Fruit fly (Drosophila melanogaster) whole organism, embryonic: Measurements from ENCODE around the gene glob3.

ENCODE experiments used
- Abd-B ChIP-seq: fragments of 200-800 bp; sonication (Bioruptor generic); optimal IDR thresholded peaks from 2 replicates; lab custom pipeline; 2018; ENCODE audit warnings: missing biosample characterization, mild to moderate bottlenecking, missing genetic modification characterization, moderate library complexity
- BEAF-32 ChIP-seq: fragments of 200-800 bp; sonication (Bioruptor generic); optimal IDR thresholded peaks from 3 replicates; lab custom pipeline; 2017; ENCODE audit warnings: missing biosample characterization, missing genetic modification characterization, mild to moderate bottlenecking, moderate library complexity, missing genetic modification reagents
- Bgb ChIP-seq: fragments of 200-800 bp; sonication (Bioruptor generic); IDR thresholded peaks from 2 replicates; pipeline ENCODE4 v1.3.6; 2022; ENCODE audit warnings: missing biosample characterization, missing genetic modification characterization; ENCODE audit not compliant: partially characterized antibody
- CG10267 ChIP-seq: fragments of 200-800 bp; sonication (Bioruptor generic); optimal IDR thresholded peaks from 2 replicates; lab custom pipeline; 2018; ENCODE audit warnings: missing biosample characterization, mild to moderate bottlenecking, missing genetic modification characterization, moderate library complexity
- CG13775 ChIP-seq: fragments of 200-800 bp; sonication (Bioruptor generic); optimal IDR thresholded peaks from 3 replicates; lab custom pipeline; 2017; ENCODE audit warnings: missing biosample characterization, mild to moderate bottlenecking, missing genetic modification characterization
- CG14667 ChIP-seq: fragments of 200-800 bp; sonication (Bioruptor generic); IDR thresholded peaks from 2 replicates; pipeline ENCODE4 v1.3.6; 2022; ENCODE audit warnings: missing biosample characterization, missing genetic modification characterization
- CG15514 ChIP-seq: fragments of 200-800 bp; sonication (Bioruptor generic); optimal IDR thresholded peaks from 3 replicates; lab custom pipeline; 2017; ENCODE audit warnings: missing biosample characterization, missing genetic modification characterization, mild to moderate bottlenecking, moderate library complexity, missing genetic modification reagents
- CG1602 ChIP-seq: fragments of 200-800 bp; sonication (Bioruptor generic); optimal IDR thresholded peaks from 3 replicates; lab custom pipeline; 2016; ENCODE audit warnings: missing biosample characterization, missing genetic modification characterization
- CG17912 ChIP-seq: fragments of 200-800 bp; sonication (Bioruptor generic); optimal IDR thresholded peaks from 2 replicates; lab custom pipeline; 2018; ENCODE audit warnings: missing biosample characterization, mild to moderate bottlenecking, missing genetic modification characterization
- CG18476 ChIP-seq: fragments of 200-800 bp; sonication (Bioruptor generic); optimal IDR thresholded peaks from 2 replicates; lab custom pipeline; 2016; ENCODE audit warnings: missing biosample characterization, mild to moderate bottlenecking, missing genetic modification characterization
- CG18764 ChIP-seq: fragments of 200-800 bp; sonication (Bioruptor generic); optimal IDR thresholded peaks from 3 replicates; lab custom pipeline; 2016; ENCODE audit warnings: missing biosample characterization, missing genetic modification characterization
- CG30403 ChIP-seq: fragments of 200-800 bp; sonication (Bioruptor generic); optimal IDR thresholded peaks from 3 replicates; lab custom pipeline; 2016; ENCODE audit warnings: missing biosample characterization, missing genetic modification characterization
- CG31388 ChIP-seq: fragments of 200-800 bp; sonication (Bioruptor generic); optimal IDR thresholded peaks from 2 replicates; lab custom pipeline; 2016; ENCODE audit warnings: missing biosample characterization, missing genetic modification characterization
- CG33557 ChIP-seq: fragments of 200-800 bp; sonication (Bioruptor generic); optimal IDR thresholded peaks from 2 replicates; lab custom pipeline; 2019; ENCODE audit warnings: missing biosample characterization, mild to moderate bottlenecking, missing genetic modification characterization, moderate library complexity
- CG43689 ChIP-seq: fragments of 200-800 bp; sonication (Bioruptor generic); IDR thresholded peaks from 2 replicates; pipeline ENCODE4 v1.3.6; 2022; ENCODE audit warnings: missing biosample characterization, missing genetic modification characterization
- CG7556 ChIP-seq: fragments of 200-800 bp; sonication (Bioruptor generic); optimal IDR thresholded peaks from 2 replicates; lab custom pipeline; 2017; ENCODE audit warnings: missing biosample characterization, mild to moderate bottlenecking, missing genetic modification characterization
- Dll ChIP-seq: fragments of 200-800 bp; sonication (Bioruptor generic); IDR thresholded peaks from 4 replicates; pipeline ENCODE4 v1.3.6; 2022; ENCODE audit warnings: missing biosample characterization, missing genetic modification characterization; ENCODE audit not compliant: partially characterized antibody
- Doc3 ChIP-seq: fragments of 200-800 bp; sonication (Bioruptor generic); IDR thresholded peaks from 3 replicates; pipeline ENCODE4 v1.3.6; 2022; ENCODE audit warnings: missing biosample characterization, missing genetic modification characterization; ENCODE audit not compliant: partially characterized antibody
- E2f1 ChIP-seq: fragments of 200-800 bp; sonication (Bioruptor generic); IDR thresholded peaks from 2 replicates; pipeline ENCODE4 v1.3.6; 2022; ENCODE audit warnings: missing biosample characterization, missing genetic modification characterization
- Ets97D ChIP-seq: fragments of 200-800 bp; sonication (Bioruptor generic); optimal IDR thresholded peaks from 3 replicates; lab custom pipeline; 2016; ENCODE audit warnings: missing biosample characterization, missing genetic modification characterization
- HLH3B ChIP-seq: fragments of 200-800 bp; sonication (Bioruptor generic); IDR thresholded peaks from 2 replicates; pipeline ENCODE4 v1.3.6; 2022; ENCODE audit warnings: missing biosample characterization, missing genetic modification characterization
- HLH4C ChIP-seq: fragments of 200-800 bp; sonication (Bioruptor generic); IDR thresholded peaks from 3 replicates; pipeline ENCODE4 v1.3.6; 2022; ENCODE audit warnings: missing biosample characterization, missing genetic modification characterization; ENCODE audit not compliant: partially characterized antibody
- MBD-R2 ChIP-seq: fragments of 200-800 bp; sonication (Bioruptor generic); IDR thresholded peaks from 2 replicates; pipeline ENCODE4 v1.3.6; 2022; ENCODE audit warnings: missing biosample characterization, missing genetic modification characterization
- NC2β ChIP-seq: fragments of 200-800 bp; sonication (Bioruptor generic); optimal IDR thresholded peaks from 2 replicates; lab custom pipeline; 2016; ENCODE audit warnings: missing biosample characterization, missing genetic modification characterization
- Oaz ChIP-seq: fragments of 200-800 bp; sonication (Bioruptor generic); IDR thresholded peaks from 2 replicates; pipeline ENCODE4 v1.3.6; 2022; ENCODE audit warnings: missing biosample characterization, missing genetic modification characterization
- Oli ChIP-seq: fragments of 200-800 bp; sonication (Bioruptor generic); optimal IDR thresholded peaks from 2 replicates; lab custom pipeline; 2018; ENCODE audit warnings: missing biosample characterization, mild to moderate bottlenecking, missing genetic modification characterization, moderate library complexity
- Scr ChIP-seq: fragments of 200-800 bp; sonication (Bioruptor generic); IDR thresholded peaks from 2 replicates; pipeline ENCODE4 v1.3.6; 2022; ENCODE audit warnings: missing biosample characterization, missing genetic modification characterization; ENCODE audit not compliant: partially characterized antibody
- ac ChIP-seq: fragments of 200-800 bp; sonication (Bioruptor generic); optimal IDR thresholded peaks from 3 replicates; lab custom pipeline; 2017; ENCODE audit warnings: missing biosample characterization, mild to moderate bottlenecking, missing genetic modification characterization
- ara ChIP-seq: fragments of 200-800 bp; sonication (Bioruptor generic); IDR thresholded peaks from 2 replicates; pipeline ENCODE4 v1.3.6; 2022; ENCODE audit warnings: missing biosample characterization, missing genetic modification characterization
- bigmax ChIP-seq: fragments of 200-800 bp; sonication (Bioruptor generic); optimal IDR thresholded peaks from 2 replicates; lab custom pipeline; 2018; ENCODE audit warnings: missing biosample characterization, mild to moderate bottlenecking, missing genetic modification characterization
- bowl ChIP-seq: fragments of 200-800 bp; sonication (Bioruptor generic); IDR thresholded peaks from 2 replicates; pipeline ENCODE4 v1.3.6; 2022; ENCODE audit warnings: missing biosample characterization, missing genetic modification characterization
- btn ChIP-seq: fragments of 200-800 bp; sonication (Bioruptor generic); optimal IDR thresholded peaks from 2 replicates; lab custom pipeline; 2016; ENCODE audit warnings: missing biosample characterization, missing genetic modification characterization
- corto ChIP-seq: fragments of 200-800 bp; sonication (Bioruptor generic); optimal IDR thresholded peaks from 2 replicates; lab custom pipeline; 2016; ENCODE audit warnings: missing biosample characterization, mild to moderate bottlenecking, missing genetic modification characterization, moderate library complexity
- dmrt99B ChIP-seq: fragments of 200-800 bp; sonication (Bioruptor generic); optimal IDR thresholded peaks from 2 replicates; lab custom pipeline; 2018; ENCODE audit warnings: missing biosample characterization, mild to moderate bottlenecking, missing genetic modification characterization, moderate library complexity
- dysf ChIP-seq: fragments of 200-800 bp; sonication (Bioruptor generic); IDR thresholded peaks from 3 replicates; pipeline ENCODE4 v1.3.6; 2022; ENCODE audit warnings: missing biosample characterization, missing genetic modification characterization
- esg ChIP-seq: fragments of 200-800 bp; sonication (Bioruptor generic); conservative IDR thresholded peaks from 2 replicates; pipeline ENCODE4 v1.3.6; 2022; ENCODE audit warnings: missing biosample characterization, missing genetic modification characterization
- gsb-n ChIP-seq: fragments of 200-800 bp; sonication (Bioruptor generic); optimal IDR thresholded peaks from 3 replicates; lab custom pipeline; 2018; ENCODE audit warnings: missing biosample characterization, mild to moderate bottlenecking, missing genetic modification characterization
- ham ChIP-seq: fragments of 200-800 bp; sonication (Bioruptor generic); IDR thresholded peaks from 2 replicates; pipeline ENCODE4 v1.3.6; 2022; ENCODE audit warnings: missing biosample characterization, missing genetic modification characterization
- hbn ChIP-seq: fragments of 200-800 bp; sonication (Bioruptor generic); IDR thresholded peaks from 2 replicates; pipeline ENCODE4 v1.3.6; 2022; ENCODE audit warnings: missing biosample characterization, missing genetic modification characterization; ENCODE audit not compliant: partially characterized antibody
- jigr1 ChIP-seq: fragments of 200-800 bp; sonication (Bioruptor generic); IDR thresholded peaks from 3 replicates; pipeline ENCODE4 v1.3.6; 2022; ENCODE audit warnings: missing biosample characterization, missing genetic modification characterization
- jing ChIP-seq: fragments of 200-800 bp; sonication (Bioruptor generic); optimal IDR thresholded peaks from 2 replicates; lab custom pipeline; 2018; ENCODE audit warnings: missing biosample characterization, mild to moderate bottlenecking, missing genetic modification characterization
- luna ChIP-seq: fragments of 200-800 bp; sonication (Bioruptor generic); optimal IDR thresholded peaks from 2 replicates; lab custom pipeline; 2016; ENCODE audit warnings: missing biosample characterization, missing genetic modification characterization
- pb ChIP-seq: fragments of 200-800 bp; sonication (Bioruptor generic); optimal IDR thresholded peaks from 3 replicates; lab custom pipeline; 2016; ENCODE audit warnings: missing biosample characterization, missing genetic modification characterization
- peb ChIP-seq: fragments of 200-800 bp; sonication (Bioruptor generic); IDR thresholded peaks from 2 replicates; pipeline ENCODE4 v1.3.6; 2022; ENCODE audit warnings: missing biosample characterization, missing genetic modification characterization
- prd ChIP-seq, 3 experiments: fragments of >200 bp in 2 of 3; fragments of 200-800 bp in 1 of 3; sonication (Bioruptor generic) in 1 of 3; optimal IDR thresholded peaks in 2 of 3; IDR thresholded peaks in 1 of 3; 2 replicates in 2 of 3; 3 replicates in 1 of 3; pipeline versions ENCODE4 v1.3.6 to Lab custom; 2017 to 2022; ENCODE audit warnings: missing biosample characterization in 1 of 3, missing genetic modification characterization in 1 of 3
- pzg ChIP-seq: fragments of 200-800 bp; sonication (Bioruptor generic); optimal IDR thresholded peaks from 3 replicates; lab custom pipeline; 2018; ENCODE audit warnings: missing biosample characterization, mild to moderate bottlenecking, missing genetic modification characterization, moderate library complexity
- salm ChIP-seq: fragments of 200-800 bp; sonication (Bioruptor generic); optimal IDR thresholded peaks from 2 replicates; lab custom pipeline; 2018; ENCODE audit warnings: missing biosample characterization, mild to moderate bottlenecking, missing genetic modification characterization
- slou ChIP-seq: fragments of 200-800 bp; sonication (Bioruptor generic); optimal IDR thresholded peaks from 3 replicates; lab custom pipeline; 2016; ENCODE audit warnings: missing biosample characterization, missing genetic modification characterization
- toy ChIP-seq: fragments of 200-800 bp; sonication (Bioruptor generic); IDR thresholded peaks from 2 replicates; pipeline ENCODE4 v1.3.6; 2022; ENCODE audit warnings: missing biosample characterization, missing genetic modification characterization
- trem ChIP-seq: fragments of 200-800 bp; optimal IDR thresholded peaks from 3 replicates; lab custom pipeline; 2019; ENCODE audit warnings: missing biosample characterization, mild to moderate bottlenecking, missing genetic modification characterization, moderate library complexity

Gene glob3

DNA sequence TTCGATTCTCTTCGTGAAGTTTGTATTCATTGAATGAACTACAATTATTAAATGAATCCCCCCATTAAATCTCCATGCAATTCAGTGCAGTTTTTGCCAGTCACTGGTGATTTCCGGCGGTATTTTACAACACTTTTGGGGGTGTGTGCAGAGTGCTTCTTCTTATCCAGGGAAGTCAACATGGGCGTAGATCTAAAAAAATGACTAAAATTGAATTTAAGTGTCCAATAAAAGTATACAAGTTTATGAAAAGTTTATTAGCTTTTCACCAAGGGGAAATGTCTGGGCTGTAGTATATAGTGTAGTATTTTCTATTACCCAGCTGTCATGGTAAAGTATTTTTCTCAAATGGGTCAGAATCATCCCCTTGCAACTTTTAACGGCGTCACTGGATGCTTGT, 38.4 kb upstream of the glob3 start, which contains the start of gene Hpf1 (continued):
- TF ChIP-seq dysf (GFP tag; lab: Robert Waterston, UW) (peak; percentile 99), CG15514 (GFP tag; lab: Kevin White, UChicago) (peak; percentile 94), jing (peak; percentile 96), CG17912 (peak; percentile 86), Abd-B (peak; percentile 98), trem (peak; percentile 94), CG18764 (GFP tag; lab: Kevin White, UChicago) (peak; percentile 97), CG31388 (GFP tag; lab: Kevin White, UChicago) (peak; percentile 95), CG1602 (GFP tag; lab: Kevin White, UChicago) (peak; percentile 98), toy (GFP tag; lab: Robert Waterston, UW) (peak; percentile 93), luna (peak; percentile 97), pzg (GFP tag; lab: Kevin White, UChicago) (peak; percentile 64), HLH3B (GFP tag; lab: Robert Waterston, UW) (peak; percentile 97), ham (GFP tag; lab: Robert Waterston, UW) (peak; percentile 93), MBD-R2 (GFP tag; lab: Robert Waterston, UW) (peak; percentile 99), CG30403 (GFP tag; lab: Kevin White, UChicago) (peak; percentile 99), HLH4C (GFP tag; lab: Robert Waterston, UW) (no peak), E2f1 (GFP tag; lab: Robert Waterston, UW) (peak; percentile 98), Scr (GFP tag; lab: Robert Waterston, UW) (peak; percentile 23; the same call in 1 of the 2 replicates), CG18476 (peak; percentile 96), BEAF-32 (GFP tag; lab: Kevin White, UChicago) (peak; percentile 44), slou (peak; percentile 96), jigr1 (GFP tag; lab: Robert Waterston, UW) (peak; percentile 95), corto (GFP tag; lab: Kevin White, UChicago) (peak; percentile 98), bowl (GFP tag; lab: Robert Waterston, UW) (peak; percentile 92), dmrt99B (tag; lab: Kevin White, UChicago) (peak; percentile 98), gsb-n (tag; lab: Kevin White, UChicago) (peak; percentile 96), CG33557 (peak; percentile 89), NC2β (GFP tag; lab: Kevin White, UChicago) (peak; percentile 98), ac (GFP tag; lab: Kevin White, UChicago) (peak; percentile 86), CG13775 (GFP tag; lab: Kevin White, UChicago) (peak; percentile 98), ara (GFP tag; lab: Robert Waterston, UW) (peak; percentile 96), Dll (GFP tag; lab: Robert Waterston, UW) (peak; percentile 55; the same call in 3 of the 4 replicates), esg (peak; percentile 98), Bgb (0 out of 2 replicates have a peak, but pooled peaks have one; percentile 16), prd (optimal IDR thresholded peaks at IDR 0.05; lab: Kevin White, UChicago) (no peak), prd (GFP tag; IDR thresholded peaks at IDR 0.05; lab: Robert Waterston, UW) (peak; percentile 99), hbn (GFP tag; lab: Robert Waterston, UW) (no peak), Doc3 (GFP tag; lab: Robert Waterston, UW) (no peak), btn (GFP tag; lab: Kevin White, UChicago) (peak; percentile 95), CG7556 (GFP tag; lab: Kevin White, UChicago) (peak; percentile 97), CG43689 (peak; percentile 94), salm (tag; lab: Kevin White, UChicago) (peak; percentile 97), Ets97D (peak; percentile 94), CG14667 (GFP tag; lab: Robert Waterston, UW) (peak; percentile 96), pb (GFP tag; lab: Kevin White, UChicago) (peak; percentile 97), peb (GFP tag; lab: Robert Waterston, UW) (peak; percentile 96), CG10267 (tag; lab: Kevin White, UChicago) (peak; percentile 97), Oli (tag; lab: Kevin White, UChicago) (peak; percentile 99), bigmax (peak; percentile 73), Oaz (GFP tag; lab: Robert Waterston, UW) (peak; percentile 96)
